Fruit fly (Drosophila melanogaster) whole organism, embryonic: ENCODE measurements around the gene sob.
A peak's percentile ranks its signal among the peaks of the same experiment; 100 is the strongest.

Experiments
- Awh ChIP-seq: fragments of 200-800 bp; sonication (Bioruptor generic); IDR thresholded peaks from 2 replicates; pipeline ENCODE4, ENCODE4 v1.3.6; 2022; ENCODE audit warnings: missing biosample characterization, missing genetic modification characterization
- Bdp1 ChIP-seq: fragments of 200-800 bp; sonication (Bioruptor generic); optimal IDR thresholded peaks from 3 replicates; lab custom pipeline; 2016; ENCODE audit warnings: missing biosample characterization, missing genetic modification characterization
- CG10267 ChIP-seq: fragments of 200-800 bp; sonication (Bioruptor generic); optimal IDR thresholded peaks from 2 replicates; lab custom pipeline; 2018; ENCODE audit warnings: missing biosample characterization, mild to moderate bottlenecking, missing genetic modification characterization, moderate library complexity
- CG10959 ChIP-seq: fragments of 200-800 bp; sonication (Bioruptor generic); IDR thresholded peaks from 2 replicates; pipeline ENCODE4 v1.3.6; 2022; ENCODE audit warnings: missing biosample characterization, missing genetic modification characterization
- CG11560 ChIP-seq: fragments of 200-800 bp; sonication (Bioruptor generic); IDR thresholded peaks from 3 replicates; pipeline ENCODE4 v1.3.6; 2022; ENCODE audit warnings: missing biosample characterization, missing genetic modification characterization
- CG13296 ChIP-seq: fragments of 200-800 bp; sonication (Bioruptor generic); optimal IDR thresholded peaks from 3 replicates; lab custom pipeline; 2018; ENCODE audit warnings: missing biosample characterization, mild to moderate bottlenecking, missing genetic modification characterization
- CG16863 ChIP-seq: fragments of 200-800 bp; sonication (Bioruptor generic); optimal IDR thresholded peaks from 3 replicates; lab custom pipeline; 2016; ENCODE audit warnings: missing biosample characterization, missing genetic modification characterization
- CG30403 ChIP-seq: fragments of 200-800 bp; sonication (Bioruptor generic); optimal IDR thresholded peaks from 3 replicates; lab custom pipeline; 2016; ENCODE audit warnings: missing biosample characterization, missing genetic modification characterization
- CG31224 ChIP-seq: fragments of 200-800 bp; sonication (Bioruptor generic); IDR thresholded peaks from 2 replicates; pipeline ENCODE4 v1.3.6; 2022; ENCODE audit warnings: missing biosample characterization, missing genetic modification characterization
- CG31441 ChIP-seq: fragments of 200-800 bp; sonication (Bioruptor generic); IDR thresholded peaks from 2 replicates; pipeline ENCODE4 v1.3.6; 2022; ENCODE audit warnings: missing biosample characterization, missing genetic modification characterization
- CG33557 ChIP-seq: fragments of 200-800 bp; sonication (Bioruptor generic); optimal IDR thresholded peaks from 2 replicates; lab custom pipeline; 2019; ENCODE audit warnings: missing biosample characterization, mild to moderate bottlenecking, missing genetic modification characterization, moderate library complexity
- CG4282 ChIP-seq: fragments of 200-800 bp; sonication (Bioruptor generic); optimal IDR thresholded peaks from 2 replicates; lab custom pipeline; 2016; ENCODE audit warnings: missing biosample characterization, missing genetic modification characterization
- CG6683 ChIP-seq: fragments of 200-800 bp; sonication (Bioruptor generic); optimal IDR thresholded peaks from 2 replicates; lab custom pipeline; 2017; ENCODE audit warnings: missing biosample characterization, mild to moderate bottlenecking, missing genetic modification characterization, missing genetic modification reagents
- CG6689 ChIP-seq: fragments of 200-800 bp; sonication (Bioruptor generic); IDR thresholded peaks from 2 replicates; pipeline ENCODE4 v1.3.6; 2022; ENCODE audit warnings: missing biosample characterization, missing genetic modification characterization
- CG7372 ChIP-seq: fragments of 200-800 bp; sonication (Bioruptor generic); IDR thresholded peaks from 2 replicates; pipeline ENCODE4 v1.3.6; 2022; ENCODE audit warnings: missing biosample characterization, missing genetic modification characterization
- CG7745 ChIP-seq: fragments of 200-800 bp; sonication (Bioruptor generic); optimal IDR thresholded peaks from 2 replicates; lab custom pipeline; 2018; ENCODE audit warnings: missing biosample characterization, mild to moderate bottlenecking, missing genetic modification characterization, moderate library complexity
- CG7928 ChIP-seq: fragments of 200-800 bp; sonication (Bioruptor generic); optimal IDR thresholded peaks from 2 replicates; lab custom pipeline; 2017; ENCODE audit warnings: missing biosample characterization, mild to moderate bottlenecking, missing genetic modification characterization
- CG9437 ChIP-seq: fragments of 200-800 bp; sonication (Bioruptor generic); optimal IDR thresholded peaks from 2 replicates; lab custom pipeline; 2018; ENCODE audit warnings: missing biosample characterization, mild to moderate bottlenecking, missing genetic modification characterization
- Dbx ChIP-seq: fragments of 200-800 bp; sonication (Bioruptor generic); IDR thresholded peaks from 3 replicates; pipeline ENCODE4 v1.3.6; 2022; ENCODE audit warnings: missing biosample characterization, missing genetic modification characterization
- Elba2 ChIP-seq: fragments of 200-800 bp; sonication (Bioruptor generic); optimal IDR thresholded peaks from 3 replicates; lab custom pipeline; 2016; ENCODE audit warnings: missing biosample characterization, missing genetic modification characterization
- HLH3B ChIP-seq: fragments of 200-800 bp; sonication (Bioruptor generic); IDR thresholded peaks from 2 replicates; pipeline ENCODE4 v1.3.6; 2022; ENCODE audit warnings: missing biosample characterization, missing genetic modification characterization
- Nf-YA ChIP-seq: fragments of 200-800 bp; sonication (Bioruptor generic); IDR thresholded peaks from 2 replicates; pipeline ENCODE4 v1.3.6; 2022; ENCODE audit warnings: missing biosample characterization, missing genetic modification characterization
- Scr ChIP-seq: fragments of 200-800 bp; sonication (Bioruptor generic); IDR thresholded peaks from 2 replicates; pipeline ENCODE4 v1.3.6; 2022; ENCODE audit warnings: missing biosample characterization, missing genetic modification characterization; ENCODE audit not compliant: partially characterized antibody
- Sin3A ChIP-seq: fragments of >200 bp; optimal IDR thresholded peaks from 2 replicates; lab custom pipeline; 2018
- Stat92E ChIP-seq, 3 experiments: fragments of >200 bp in 2 of 3; fragments of 200-800 bp in 1 of 3; sonication (Bioruptor generic) in 1 of 3; optimal IDR thresholded peaks; 2 replicates each; lab custom pipeline; 2017 to 2019; ENCODE audit warnings: missing biosample characterization in 3 of 3, missing genetic modification characterization in 3 of 3, mild to moderate bottlenecking in 1 of 3, moderate library complexity in 1 of 3
- Taf1 ChIP-seq: fragments of 200-800 bp; sonication (Bioruptor generic); IDR thresholded peaks from 2 replicates; pipeline ENCODE4 v1.3.6; 2022; ENCODE audit warnings: missing biosample characterization, missing genetic modification characterization
- Tbp ChIP-seq: fragments of >200 bp; optimal IDR thresholded peaks from 2 replicates; lab custom pipeline; 2018; ENCODE audit warnings: missing biosample characterization, missing genetic modification characterization
- Xrp1 ChIP-seq: fragments of 200-800 bp; sonication (Bioruptor generic); IDR thresholded peaks from 2 replicates; pipeline ENCODE4 v1.3.6; 2022; ENCODE audit warnings: missing biosample characterization, missing genetic modification characterization
- al ChIP-seq: fragments of 200-800 bp; sonication (Bioruptor generic); IDR thresholded peaks from 2 replicates; pipeline ENCODE4 v1.3.6; 2022; ENCODE audit warnings: missing biosample characterization, missing genetic modification characterization
- ase ChIP-seq: fragments of 200-800 bp; sonication (Bioruptor generic); IDR thresholded peaks from 3 replicates; pipeline ENCODE4 v1.3.6; 2022; ENCODE audit warnings: missing biosample characterization, missing genetic modification characterization
- bbx ChIP-seq: fragments of 200-800 bp; sonication (Bioruptor generic); IDR thresholded peaks from 2 replicates; pipeline ENCODE4 v1.3.6; 2022; ENCODE audit warnings: missing biosample characterization, missing genetic modification characterization; ENCODE audit not compliant: partially characterized antibody
- bcd ChIP-seq: fragments of 200-800 bp; sonication (Bioruptor generic); optimal IDR thresholded peaks from 2 replicates; lab custom pipeline; 2017; ENCODE audit warnings: missing biosample characterization, mild to moderate bottlenecking, missing genetic modification characterization
- chn ChIP-seq: fragments of 200-800 bp; sonication (Bioruptor generic); optimal IDR thresholded peaks from 2 replicates; lab custom pipeline; 2016; ENCODE audit warnings: missing biosample characterization, missing genetic modification characterization
- ci ChIP-seq: fragments of 200-800 bp; sonication (Bioruptor generic); IDR thresholded peaks from 3 replicates; pipeline ENCODE4 v1.3.6; 2022; ENCODE audit warnings: missing biosample characterization, missing genetic modification characterization
- corto ChIP-seq: fragments of 200-800 bp; sonication (Bioruptor generic); optimal IDR thresholded peaks from 2 replicates; lab custom pipeline; 2016; ENCODE audit warnings: missing biosample characterization, mild to moderate bottlenecking, missing genetic modification characterization, moderate library complexity
- disco-r ChIP-seq: fragments of 200-800 bp; sonication (Bioruptor generic); optimal IDR thresholded peaks from 2 replicates; lab custom pipeline; 2016; ENCODE audit warnings: missing biosample characterization, missing genetic modification characterization
- dmrt11E ChIP-seq: fragments of 200-800 bp; sonication (Bioruptor generic); optimal IDR thresholded peaks from 3 replicates; lab custom pipeline; 2018; ENCODE audit warnings: missing biosample characterization, mild to moderate bottlenecking, missing genetic modification characterization, moderate library complexity
- en ChIP-seq: fragments of 200-800 bp; sonication (Bioruptor generic); optimal IDR thresholded peaks from 2 replicates; lab custom pipeline; 2016; ENCODE audit warnings: missing biosample characterization, missing genetic modification characterization
- ham ChIP-seq: fragments of 200-800 bp; sonication (Bioruptor generic); IDR thresholded peaks from 2 replicates; pipeline ENCODE4 v1.3.6; 2022; ENCODE audit warnings: missing biosample characterization, missing genetic modification characterization
- jing ChIP-seq: fragments of 200-800 bp; sonication (Bioruptor generic); optimal IDR thresholded peaks from 2 replicates; lab custom pipeline; 2018; ENCODE audit warnings: missing biosample characterization, mild to moderate bottlenecking, missing genetic modification characterization
- maf-S ChIP-seq: fragments of 200-800 bp; sonication (Bioruptor generic); optimal IDR thresholded peaks from 2 replicates; lab custom pipeline; 2016; ENCODE audit warnings: missing biosample characterization, missing genetic modification characterization
- mam ChIP-seq: fragments of 200-800 bp; sonication (Bioruptor generic); optimal IDR thresholded peaks from 3 replicates; lab custom pipeline; 2016; ENCODE audit warnings: missing biosample characterization, missing genetic modification characterization
- nau ChIP-seq: fragments of 200-800 bp; sonication (Bioruptor generic); optimal IDR thresholded peaks from 3 replicates; lab custom pipeline; 2017; ENCODE audit warnings: missing biosample characterization, mild to moderate bottlenecking, missing genetic modification characterization, missing genetic modification reagents
- nom ChIP-seq: fragments of 200-800 bp; sonication (Bioruptor generic); optimal IDR thresholded peaks from 2 replicates; lab custom pipeline; 2017; ENCODE audit warnings: missing biosample characterization, missing genetic modification characterization, mild to moderate bottlenecking, moderate library complexity, missing genetic modification reagents
- phol ChIP-seq: fragments of 200-800 bp; sonication (Bioruptor generic); optimal IDR thresholded peaks from 3 replicates; lab custom pipeline; 2018; ENCODE audit warnings: missing biosample characterization, mild to moderate bottlenecking, missing genetic modification characterization, moderate library complexity
- rib ChIP-seq: fragments of 200-800 bp; sonication (Bioruptor generic); IDR thresholded peaks from 2 replicates; pipeline ENCODE4 v1.3.6; 2022; ENCODE audit warnings: missing biosample characterization, missing genetic modification characterization
- sens ChIP-seq: fragments of 200-800 bp; sonication (Bioruptor generic); peaks from one replicate; lab custom pipeline; 2016; ENCODE audit warnings: missing biosample characterization, missing genetic modification characterization
- sim ChIP-seq: fragments of 200-800 bp; sonication (Bioruptor generic); IDR thresholded peaks from 2 replicates; pipeline ENCODE4 v1.3.6; 2022; ENCODE audit warnings: missing biosample characterization, missing genetic modification characterization
- tx ChIP-seq: fragments of 200-800 bp; sonication (Bioruptor generic); optimal IDR thresholded peaks from 2 replicates; lab custom pipeline; 2016; ENCODE audit warnings: missing biosample characterization, missing genetic modification characterization
- vfl ChIP-seq: fragments of 200-800 bp; sonication (Bioruptor generic); optimal IDR thresholded peaks from 2 replicates; lab custom pipeline; 2016; ENCODE audit warnings: missing biosample characterization, missing genetic modification characterization
- wor ChIP-seq: fragments of 200-800 bp; sonication (Bioruptor generic); IDR thresholded peaks from 2 replicates; pipeline ENCODE4 v1.3.6; 2022; ENCODE audit warnings: missing biosample characterization, missing genetic modification characterization
- z ChIP-seq: fragments of 200-800 bp; sonication (Bioruptor generic); IDR thresholded peaks from 3 replicates; pipeline ENCODE4 v1.3.6; 2022; ENCODE audit warnings: missing biosample characterization, missing genetic modification characterization
- zen ChIP-seq: fragments of 200-800 bp; sonication (Bioruptor generic); optimal IDR thresholded peaks from 3 replicates; lab custom pipeline; 2018; ENCODE audit warnings: missing biosample characterization, mild to moderate bottlenecking, missing genetic modification characterization, moderate library complexity

sob gene

dm6 chr2L:3587286-3587685 lies 6.7 kb upstream of the sob start (continued):
- TF ChIP-seq CG6689 (GFP tag; lab: Robert Waterston, UW) (peak; percentile 56), maf-S (GFP tag; lab: Kevin White, UChicago) (no peak), CG9437 (GFP tag; lab: Kevin White, UChicago) (no peak), mam (GFP tag; lab: Kevin White, UChicago) (no peak), vfl (GFP tag; lab: Kevin White, UChicago) (no peak), Tbp (no peak), Scr (no peak), zen (tag; lab: Kevin White, UChicago) (no peak), Xrp1 (peak; percentile 80), sens (peak; percentile 86), Awh (GFP tag; lab: Robert Waterston, UW) (peak; percentile 48), bcd (GFP tag; lab: Kevin White, UChicago) (peak; percentile 20), Taf1 (GFP tag; lab: Robert Waterston, UW) (no peak), ci (GFP tag; lab: Robert Waterston, UW) (peak; percentile 67; the same call in 2 of the 3 replicates), al (GFP tag; lab: Robert Waterston, UW) (no peak), Dbx (GFP tag; lab: Robert Waterston, UW) (no peak), CG31224 (no peak), CG33557 (peak; percentile 74), CG4282 (GFP tag; lab: Kevin White, UChicago) (no peak), CG7745 (no peak), CG31441 (GFP tag; lab: Robert Waterston, UW) (peak; percentile 35; the same call in 1 of the 2 replicates), rib (no peak), CG10959 (GFP tag; lab: Robert Waterston, UW) (peak; percentile 46; the same call in 1 of the 2 replicates), CG7372 (GFP tag; lab: Robert Waterston, UW) (no peak), nom (no peak), phol (tag; lab: Kevin White, UChicago) (peak; percentile 54), sim (GFP tag; lab: Robert Waterston, UW) (peak; percentile 60; the same call in 1 of the 2 replicates), CG30403 (GFP tag; lab: Kevin White, UChicago) (peak; percentile 34), Bdp1 (GFP tag; lab: Kevin White, UChicago) (no peak), nau (GFP tag; lab: Kevin White, UChicago) (no peak), bbx (no peak), dmrt11E (tag; lab: Kevin White, UChicago) (peak; percentile 83), jing (GFP tag; lab: Kevin White, UChicago) (peak; percentile 3), disco-r (GFP tag; lab: Kevin White, UChicago) (no peak), chn (GFP tag; lab: Kevin White, UChicago) (peak; percentile 17), tx (GFP tag; lab: Kevin White, UChicago) (no peak), en (no peak), Nf-YA (GFP tag; lab: Robert Waterston, UW) (no peak), corto (GFP tag; lab: Kevin White, UChicago) (no peak), z (GFP tag; lab: Robert Waterston, UW) (no peak; the same call in 2 of the 3 replicates), HLH3B (GFP tag; lab: Robert Waterston, UW) (peak; percentile 30; the same call in 1 of the 2 replicates), CG16863 (GFP tag; lab: Kevin White, UChicago) (peak; percentile 24), CG11560 (no peak), ham (GFP tag; lab: Robert Waterston, UW) (no peak), CG10267 (tag; lab: Kevin White, UChicago) (peak; percentile 56), wor (GFP tag; lab: Robert Waterston, UW) (no peak), Elba2 (GFP tag; lab: Kevin White, UChicago) (no peak), CG6683 (GFP tag; lab: Kevin White, UChicago) (no peak), Sin3A (lab: Kevin White, UChicago) (no peak), Stat92E (GFP tag; optimal IDR thresholded peaks at IDR 0.05; lab: Kevin White, UChicago) (no peak), ase (GFP tag; lab: Robert Waterston, UW) (no peak), CG7928 (GFP tag; lab: Kevin White, UChicago) (no peak), CG13296 (GFP tag; lab: Kevin White, UChicago) (no peak)
